Worm (Caenorhabditis elegans): Measurements from ENCODE around the gene ifb-2.

- TF ChIP-seq fax-1 (tag; optimal IDR thresholded peaks at IDR 0.05) = no peak
- TF ChIP-seq mec-3 (tag; optimal IDR thresholded peaks at IDR 0.05; ENCODE audit: borderline replicate concordance) = no peak
- no peak for TF ChIP-seq ets-4 (tag; optimal IDR thresholded peaks at IDR 0.05)
- no peak for TF ChIP-seq hlh-8 (tag; optimal IDR thresholded peaks at IDR 0.05)
- TF ChIP-seq nfya-1 (tag; optimal IDR thresholded peaks at IDR 0.05) = no peak
- TF ChIP-seq lin-11 (tag; optimal IDR thresholded peaks at IDR 0.05) = no peak
- no peak for TF ChIP-seq unc-86 (tag; optimal IDR thresholded peaks at IDR 0.05)
- no peak for TF ChIP-seq sdc-2 (tag; optimal IDR thresholded peaks at IDR 0.05)
- TF ChIP-seq zip-5 (tag; optimal IDR thresholded peaks at IDR 0.05) = no peak
- no peak for TF ChIP-seq elt-2 (tag; optimal IDR thresholded peaks at IDR 0.05)
These were observed 24.9 kb downstream of the ifb-2 start for ce11 chrII:5774879-5775278.
